Worm (Caenorhabditis elegans) whole organism, L4/young adult: Measurements from ENCODE around the gene C45G7.4.

Experiments used
- W03F9.2 ChIP-seq: fragments of 150-350 bp; optimal IDR thresholded peaks from 2 replicates; lab custom pipeline; 2014; ENCODE audit warnings: missing biosample characterization, missing genetic modification characterization
- him-1 ChIP-seq: sonication (generic microtip); optimal IDR thresholded peaks from 2 replicates; lab custom pipeline; 2016; ENCODE audit warnings: missing genotype, missing genetic modification reagents, missing genetic modification characterization, missing compliant biosample characterization

ce11 chrIV:2463311-2463710 is 30.5 kb downstream of the C45G7.4 start, which contains the start of gene cdh-10:
- no peak for TF ChIP-seq him-1 (tag; lab: Kevin White, UChicago)
- no peak for TF ChIP-seq W03F9.2 (tag; lab: Kevin White, UChicago)
